Fruit fly (Drosophila melanogaster): ENCODE measurements around the gene Irp-1A.

- TF ChIP-seq CG17806 (tag; optimal IDR thresholded peaks at IDR 0.05) (no peak), EcR (GFP tag; optimal IDR thresholded peaks at IDR 0.05) (no peak), Pif1B (GFP tag; optimal IDR thresholded peaks at IDR 0.05) (no peak), CG14655 (GFP tag; optimal IDR thresholded peaks at IDR 0.05) (no peak), CG4496 (GFP tag; IDR thresholded peaks at IDR 0.05) (no peak), CG15710 (tag; optimal IDR thresholded peaks at IDR 0.05) (no peak)
Measured at dm6 chr3R:22733751-22734150, 9.4 kb upstream of the Irp-1A start, which contains the start of gene Takl2.

All from whole organism, pupa.